Fruit fly (Drosophila melanogaster): ENCODE results near the gene pns.

dm6 chr3L:1533699-1534431, 3.1 kb upstream of the pns start, which contains the start of gene Iml1:
- TF ChIP-seq CG15073 (GFP tag; optimal IDR thresholded peaks at IDR 0.05) (no peak), zen2 (GFP tag; IDR thresholded peaks at IDR 0.05; ENCODE audit: partially characterized antibody) (no peak)

All from whole organism, embryonic.